Worm (Caenorhabditis elegans): ENCODE results near the gene C06H5.6.

- TF ChIP-seq Y53F4B.3 (GFP tag; IDR thresholded peaks at IDR 0.05) (no peak), T07F8.4 (tag; optimal IDR thresholded peaks at IDR 0.05) (no peak), unc-62 (GFP tag; optimal IDR thresholded peaks at IDR 0.05) (no peak), ama-1 (optimal IDR thresholded peaks at IDR 0.05) (no peak), ama-1 (GFP tag; optimal IDR thresholded peaks at IDR 0.05) (peak in 1 of 2 experiments; percentile 40), sea-2 (GFP tag; IDR thresholded peaks at IDR 0.05) (no peak), ets-4 (GFP tag; optimal IDR thresholded peaks at IDR 0.05) (no peak), ztf-18 (tag; optimal IDR thresholded peaks at IDR 0.05) (no peak)
Measured at ce11 chrV:17845370-17845967, 43.3 kb downstream of the C06H5.6 start.

Data from whole organism, young adult.